Worm (Caenorhabditis elegans) whole organism, L4/young adult: ENCODE results near the gene pxl-1.
A peak's percentile ranks its signal among the peaks of the same experiment; 100 is the strongest.

Source experiments
- W03F9.2 ChIP-seq: fragments of 150-350 bp; optimal IDR thresholded peaks from 2 replicates; lab custom pipeline; 2014; ENCODE audit warnings: missing biosample characterization, missing genetic modification characterization
- him-1 ChIP-seq: sonication (generic microtip); optimal IDR thresholded peaks from 2 replicates; lab custom pipeline; 2016; ENCODE audit warnings: missing genotype, missing genetic modification reagents, missing genetic modification characterization, missing compliant biosample characterization

DNA sequence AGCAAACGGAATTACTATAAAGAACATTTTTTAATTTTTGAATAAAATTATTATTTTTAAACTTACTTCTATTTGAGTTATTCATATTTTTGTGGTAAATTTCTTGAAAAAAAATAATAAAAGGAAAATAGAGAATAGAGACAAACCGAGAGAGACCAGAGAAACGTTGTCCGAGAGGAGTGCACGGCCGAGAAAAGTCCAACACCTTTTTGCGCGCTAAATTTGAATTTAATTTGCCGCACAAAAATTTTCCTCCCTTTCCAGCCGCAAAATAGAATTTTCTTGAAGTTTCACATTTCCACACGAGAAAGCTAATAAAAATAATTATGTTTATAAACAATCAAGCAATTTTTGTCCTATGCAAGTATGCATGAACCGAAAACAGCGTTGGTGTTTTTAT, 24.1 kb downstream of the pxl-1 start, which contains the start of the genes F01F1.11 and F01F1.3:
- TF ChIP-seq him-1 (tag; lab: Kevin White, UChicago) (no peak), W03F9.2 (tag; lab: Kevin White, UChicago) (peak; percentile 69)
